Worm (Caenorhabditis elegans): ENCODE results near the gene C18A11.4.
A peak's percentile ranks its signal among the peaks of the same experiment; 100 is the strongest.

Gene C18A11.4

DNA sequence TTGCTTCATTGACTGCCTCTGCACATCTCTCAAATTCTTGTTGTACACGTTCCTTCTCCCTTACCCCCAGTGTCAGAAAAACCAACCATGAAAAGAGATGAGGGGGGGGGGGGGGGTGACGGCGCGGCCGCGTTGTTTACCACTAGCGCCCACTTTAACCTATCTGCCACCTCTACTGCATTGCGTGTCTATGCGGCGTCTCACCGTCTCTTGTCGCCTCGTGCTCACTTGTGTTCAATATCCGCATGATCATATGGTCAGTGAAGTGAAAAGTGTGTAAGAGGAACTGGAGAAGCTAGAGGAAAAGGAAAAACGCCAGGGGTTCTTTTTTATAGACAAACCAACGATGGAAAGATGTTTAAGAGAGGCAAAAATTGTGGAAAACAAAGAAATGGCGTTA, 25.7 kb upstream of the C18A11.4 start (continued):
- no peak for TF ChIP-seq dpff-1 (tag; optimal IDR thresholded peaks at IDR 0.05)
- peak; percentile 80 for TF ChIP-seq nhr-80 (tag; optimal IDR thresholded peaks at IDR 0.05)
- peak; percentile 97 for TF ChIP-seq zfh-2 (GFP tag; conservative IDR thresholded peaks at IDR 0.05)
- TF ChIP-seq F52B5.7 (tag; optimal IDR thresholded peaks at IDR 0.05): peak; percentile 75
- peak; percentile 61 for TF ChIP-seq lin-54 (GFP tag; optimal IDR thresholded peaks at IDR 0.05)
- peak; percentile 58 for TF ChIP-seq ZK185.1 (tag; optimal IDR thresholded peaks at IDR 0.05; ENCODE audit: poor library complexity, severe bottlenecking)
- TF ChIP-seq zim-3 (tag; optimal IDR thresholded peaks at IDR 0.05): peak; percentile 30
- no peak for TF ChIP-seq aptf-3 (GFP tag; IDR thresholded peaks at IDR 0.05)
- TF ChIP-seq sptf-2 (GFP tag; optimal IDR thresholded peaks at IDR 0.05): no peak
- no peak for TF ChIP-seq mes-4 (tag; optimal IDR thresholded peaks at IDR 0.05)
- TF ChIP-seq Y53G8AR.9 (GFP tag; conservative IDR thresholded peaks at IDR 0.05): peak; percentile 56; the same call in 1 of the 2 replicates
- TF ChIP-seq F57C9.4 (tag; optimal IDR thresholded peaks at IDR 0.05): no peak
- TF ChIP-seq Y56A3A.18 (GFP tag; IDR thresholded peaks at IDR 0.05): 0 out of 2 replicates have a peak, but pooled peaks have one; percentile 44
- no peak for TF ChIP-seq snpc-1.1 (tag; optimal IDR thresholded peaks at IDR 0.05; ENCODE audit: insufficient read depth)
- TF ChIP-seq hrde-1 (tag; optimal IDR thresholded peaks at IDR 0.05; ENCODE audit: borderline replicate concordance): no peak
- TF ChIP-seq mcd-1 (GFP tag; IDR thresholded peaks at IDR 0.05): peak; percentile 58
- peak; percentile 43; the same call in 1 of the 2 replicates for TF ChIP-seq rcor-1 (GFP tag; IDR thresholded peaks at IDR 0.05)
- peak; percentile 56; the same call in 1 of the 2 replicates for TF ChIP-seq C17E4.6 (GFP tag; IDR thresholded peaks at IDR 0.05)

DNA sequence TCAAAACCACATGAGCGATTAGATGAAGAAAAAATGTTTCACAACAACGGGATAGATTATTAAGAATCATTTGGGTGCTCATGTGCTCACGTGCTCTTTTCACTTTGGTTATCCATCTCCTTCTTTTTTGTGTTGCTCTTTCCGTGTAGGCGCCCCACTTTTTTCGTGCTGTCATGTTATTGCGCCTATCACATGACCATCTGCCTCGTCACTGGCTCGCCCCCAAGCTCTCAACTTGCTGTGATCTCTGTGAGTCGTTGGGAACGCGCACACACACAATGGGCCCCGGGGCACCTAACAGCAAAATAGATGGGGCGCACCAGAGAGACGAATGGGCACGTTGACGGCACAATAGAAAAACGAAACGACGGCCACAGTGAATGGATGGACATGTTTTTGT, 23.7 kb upstream of the C18A11.4 start:
- TF ChIP-seq nfya-2 (GFP tag; IDR thresholded peaks at IDR 0.05): no peak
- TF ChIP-seq madf-8 (GFP tag; conservative IDR thresholded peaks at IDR 0.05): no peak
- peak; percentile 35 for TF ChIP-seq madf-10 (tag; optimal IDR thresholded peaks at IDR 0.05)
- TF ChIP-seq ets-4 (GFP tag; optimal IDR thresholded peaks at IDR 0.05): peak; percentile 40
- 0 out of 2 replicates have a peak, but pooled peaks have one; percentile 14 for TF ChIP-seq Y67H2A.10 (GFP tag; conservative IDR thresholded peaks at IDR 0.05)
- peak; percentile 12 for TF ChIP-seq tbp1 (GFP tag; optimal IDR thresholded peaks at IDR 0.05)
- TF ChIP-seq cebp-1 (GFP tag; IDR thresholded peaks at IDR 0.05): peak; percentile 28; the same call in 1 of the 2 replicates
- peak; percentile 93 for TF ChIP-seq cebp-1 (tag; optimal IDR thresholded peaks at IDR 0.05)
- TF ChIP-seq C17E4.6 (GFP tag; IDR thresholded peaks at IDR 0.05): no peak
- TF ChIP-seq efl-1 (GFP tag; optimal IDR thresholded peaks at IDR 0.05): no peak
- TF ChIP-seq cebp-2 (GFP tag; IDR thresholded peaks at IDR 0.05): no peak
- peak; percentile 93 for TF ChIP-seq zfh-2 (GFP tag; conservative IDR thresholded peaks at IDR 0.05)
- TF ChIP-seq Y56A3A.18 (GFP tag; IDR thresholded peaks at IDR 0.05): no peak
- no peak for TF ChIP-seq lag-1 (GFP tag; IDR thresholded peaks at IDR 0.05)
- TF ChIP-seq attf-5 (GFP tag; optimal IDR thresholded peaks at IDR 0.05): peak; percentile 55
- no peak for TF ChIP-seq mxl-1 (tag; optimal IDR thresholded peaks at IDR 0.05)
- 0 out of 2 replicates have a peak, but pooled peaks have one; percentile 42 for TF ChIP-seq ztf-25 (GFP tag; IDR thresholded peaks at IDR 0.05)
- TF ChIP-seq mcd-1 (GFP tag; IDR thresholded peaks at IDR 0.05): peak; percentile 20; the same call in 1 of the 2 replicates
- TF ChIP-seq snpc-4 (GFP tag; optimal IDR thresholded peaks at IDR 0.05): no peak
- TF ChIP-seq snpc-4 (tag; optimal IDR thresholded peaks at IDR 0.05): peak in 2 of 4 experiments; percentile 27 to 30
- TF ChIP-seq D2030.7 (GFP tag; IDR thresholded peaks at IDR 0.05): no peak
- no peak for TF ChIP-seq sdz-38 (tag; optimal IDR thresholded peaks at IDR 0.05)
- TF ChIP-seq bed-2 (GFP tag; IDR thresholded peaks at IDR 0.05): no peak
- TF ChIP-seq F55B11.4 (tag; optimal IDR thresholded peaks at IDR 0.05; ENCODE audit: borderline replicate concordance, insufficient read depth): no peak
- TF ChIP-seq K12H6.12 (tag; optimal IDR thresholded peaks at IDR 0.05): peak; percentile 94
- peak; percentile 44 for TF ChIP-seq zim-3 (tag; optimal IDR thresholded peaks at IDR 0.05)
- no peak for TF ChIP-seq Y79H2A.3 (GFP tag; conservative IDR thresholded peaks at IDR 0.05)
- no peak for TF ChIP-seq nfya-1 (tag; optimal IDR thresholded peaks at IDR 0.05; ENCODE audit: borderline replicate concordance, insufficient read depth)
- TF ChIP-seq nfyb-1 (GFP tag; IDR thresholded peaks at IDR 0.05): peak; percentile 69; the same call in 1 of the 2 replicates
- TF ChIP-seq fkh-3 (tag; optimal IDR thresholded peaks at IDR 0.05): no peak
- TF ChIP-seq B0336.3 (GFP tag; IDR thresholded peaks at IDR 0.05): peak; percentile 79
- no peak for TF ChIP-seq unc-62 (GFP tag; optimal IDR thresholded peaks at IDR 0.05)
- no peak for TF ChIP-seq gei-17 (GFP tag; optimal IDR thresholded peaks at IDR 0.05)
- TF ChIP-seq madf-6 (GFP tag; IDR thresholded peaks at IDR 0.05): no peak
